Worm (Caenorhabditis elegans): ENCODE data around the gene ceh-43.

The ceh-43 gene

DNA sequence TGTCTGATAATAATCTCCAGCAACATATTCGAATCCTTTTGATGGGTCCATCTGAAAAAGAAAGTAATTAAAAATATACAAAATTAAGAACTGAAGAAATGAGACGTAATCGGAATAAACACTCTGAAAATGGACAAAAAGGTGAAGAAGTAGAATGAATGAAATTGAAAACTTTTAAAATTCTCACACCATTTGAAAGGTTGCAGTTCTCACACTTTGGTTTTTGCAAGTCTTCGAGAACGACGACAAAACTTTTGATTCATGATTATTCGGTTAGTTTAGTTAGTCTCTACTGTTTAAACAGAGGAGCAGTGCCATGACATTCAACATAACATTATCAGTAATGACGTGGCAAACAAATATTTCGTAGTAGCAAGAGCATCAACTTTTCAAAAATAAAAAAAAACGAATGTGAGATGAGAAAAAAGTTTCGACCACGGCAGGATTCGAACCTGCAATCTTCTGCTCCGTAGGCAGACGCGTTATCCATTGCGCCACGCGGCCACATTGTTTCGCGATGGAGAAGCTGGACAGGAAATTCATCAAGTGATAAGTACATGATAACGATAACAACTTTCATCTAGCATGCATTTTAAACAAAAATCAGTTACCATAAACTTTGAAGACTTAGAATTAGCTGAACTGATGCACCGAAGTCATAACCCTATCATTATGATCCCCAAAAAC, at the start of gene ceh-43:
Gene ceh-43, minus strand, starts transcription at position 51 of the 687 bp plus-strand sequence.
- no peak for TF ChIP-seq fkh-10 (GFP tag; optimal IDR thresholded peaks at IDR 0.05)
- TF ChIP-seq fos-1 (tag; optimal IDR thresholded peaks at IDR 0.05) = no peak
- peak; percentile 49 for TF ChIP-seq elt-2 (tag; optimal IDR thresholded peaks at IDR 0.05)

DNA sequence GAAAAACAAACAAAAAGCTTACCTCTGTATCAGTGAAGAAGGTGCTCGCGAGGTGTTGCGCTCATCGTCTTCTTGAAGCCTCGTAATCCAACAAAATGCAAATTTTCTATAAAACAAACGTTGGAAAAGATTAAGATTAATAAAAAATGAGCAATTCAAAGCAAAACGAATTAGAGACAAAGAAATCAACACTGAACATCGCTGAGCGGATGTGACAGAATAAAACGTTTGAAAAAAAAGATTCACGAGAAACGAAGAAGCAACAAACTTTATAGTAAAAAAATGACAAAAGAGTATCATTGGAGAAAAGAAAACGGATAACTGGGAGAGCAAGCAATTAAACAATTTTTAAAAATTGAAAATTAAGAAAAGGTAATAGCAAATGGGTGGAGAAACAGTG, 49.2 kb upstream of the ceh-43 start, which contains the start of the genes C07G2.5 and atf-7:
Gene C07G2.5, minus strand, starts transcription at position 101 of the 400 bp plus-strand sequence.
Gene atf-7, minus strand, starts transcription at position 108 of the 400 bp plus-strand sequence.
- TF ChIP-seq aly-2 (tag; optimal IDR thresholded peaks at IDR 0.05) = no peak
- no peak for TF ChIP-seq nhr-11 (tag; optimal IDR thresholded peaks at IDR 0.05)
- no peak for TF ChIP-seq pha-4 (tag; optimal IDR thresholded peaks at IDR 0.05)
- TF ChIP-seq unc-62 (GFP tag; optimal IDR thresholded peaks at IDR 0.05) = no peak
- no peak for TF ChIP-seq daf-12 (tag; optimal IDR thresholded peaks at IDR 0.05)
- no peak for TF ChIP-seq nhr-76 (tag; optimal IDR thresholded peaks at IDR 0.05)
- no peak for TF ChIP-seq snpc-4 (tag; optimal IDR thresholded peaks at IDR 0.05)
- TF ChIP-seq R02D3.7 (tag; optimal IDR thresholded peaks at IDR 0.05) = no peak
- no peak for TF ChIP-seq elt-3 (tag; optimal IDR thresholded peaks at IDR 0.05)
- TF ChIP-seq ztf-4 (tag; optimal IDR thresholded peaks at IDR 0.05) = no peak
- no peak for TF ChIP-seq unc-39 (tag; optimal IDR thresholded peaks at IDR 0.05)
- TF ChIP-seq ZK546.5 (tag; optimal IDR thresholded peaks at IDR 0.05) = no peak
- TF ChIP-seq mdl-1 (tag; optimal IDR thresholded peaks at IDR 0.05) = no peak
- no peak for TF ChIP-seq ztf-11 (tag; optimal IDR thresholded peaks at IDR 0.05)
- no peak for TF ChIP-seq ceh-28 (tag; optimal IDR thresholded peaks at IDR 0.05)
- no peak for TF ChIP-seq elt-2 (tag; optimal IDR thresholded peaks at IDR 0.05)
- no peak for TF ChIP-seq nhr-77 (tag; optimal IDR thresholded peaks at IDR 0.05)

DNA sequence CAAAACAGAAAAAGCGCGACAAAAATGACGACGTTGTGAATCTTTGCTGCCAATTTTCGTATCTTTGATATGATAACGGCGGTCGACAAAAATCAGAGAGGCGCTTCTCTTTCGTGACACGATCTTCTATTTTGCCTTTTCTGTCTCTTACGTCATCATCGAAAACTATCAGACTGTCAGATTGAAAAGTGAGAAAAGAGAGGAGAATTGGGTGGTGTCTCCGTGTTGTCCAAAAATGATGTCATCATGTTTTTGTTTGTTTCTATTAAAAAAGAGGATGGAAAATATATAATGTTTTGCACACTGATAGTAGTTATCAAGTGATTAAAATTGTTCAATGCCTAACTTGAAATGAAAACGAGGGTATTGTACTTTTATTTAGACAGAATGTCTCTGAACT, 46.3 kb upstream of the ceh-43 start:
- TF ChIP-seq elt-1 (tag; optimal IDR thresholded peaks at IDR 0.05) (no peak), skn-1 (tag; optimal IDR thresholded peaks at IDR 0.05) (no peak), ztf-11 (tag; optimal IDR thresholded peaks at IDR 0.05) (no peak), elt-2 (tag; optimal IDR thresholded peaks at IDR 0.05) (peak; percentile 91), lsy-12 (tag; optimal IDR thresholded peaks at IDR 0.05) (peak; percentile 15), elt-3 (tag; optimal IDR thresholded peaks at IDR 0.05) (peak; percentile 6 to 53 (median 38)), zag-1 (tag; optimal IDR thresholded peaks at IDR 0.05) (no peak), nhr-23 (tag; optimal IDR thresholded peaks at IDR 0.05) (peak; percentile 58), tbx-2 (tag; optimal IDR thresholded peaks at IDR 0.05) (no peak), nhr-25 (tag; optimal IDR thresholded peaks at IDR 0.05) (peak; percentile 19), jun-1 (tag; optimal IDR thresholded peaks at IDR 0.05) (peak; percentile 52), pqm-1 (tag; optimal IDR thresholded peaks at IDR 0.05) (peak; percentile 81), pha-4 (tag; optimal IDR thresholded peaks at IDR 0.05) (peak; percentile 4), mml-1 (tag; optimal IDR thresholded peaks at IDR 0.05) (no peak), aly-2 (tag; optimal IDR thresholded peaks at IDR 0.05) (no peak), mdl-1 (tag; optimal IDR thresholded peaks at IDR 0.05) (no peak), nhr-43 (tag; optimal IDR thresholded peaks at IDR 0.05; ENCODE audit: poor library complexity, severe bottlenecking) (peak; percentile 44), lin-39 (tag; optimal IDR thresholded peaks at IDR 0.05) (no peak), ceh-82 (tag; optimal IDR thresholded peaks at IDR 0.05) (no peak)

DNA sequence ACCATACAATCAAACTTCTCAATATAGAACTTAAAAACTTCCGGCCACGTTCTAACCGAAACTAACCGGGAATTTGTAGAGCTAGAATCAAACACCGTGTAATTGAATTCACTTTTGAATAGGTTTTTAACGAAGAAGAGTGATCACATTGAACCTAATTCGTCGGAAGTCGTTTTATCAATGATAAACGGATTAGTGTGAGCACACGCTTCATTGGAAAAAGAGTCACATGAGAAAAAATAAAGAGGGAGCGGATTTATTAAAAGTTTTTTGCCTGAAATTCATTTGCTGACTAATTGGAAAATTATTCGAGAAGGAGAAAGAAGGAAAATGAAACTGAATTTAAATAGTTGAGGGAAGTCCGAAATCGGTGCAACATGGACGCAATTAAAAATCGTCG, 45.9 kb upstream of the ceh-43 start:
- peak; percentile 18 for TF ChIP-seq nfya-1 (tag; optimal IDR thresholded peaks at IDR 0.05; ENCODE audit: insufficient read depth)
- TF ChIP-seq hmg-11 (tag; optimal IDR thresholded peaks at IDR 0.05) = no peak

- peak; percentile 77 for TF ChIP-seq elt-1 (tag; optimal IDR thresholded peaks at IDR 0.05)
- TF ChIP-seq egl-27 (tag; optimal IDR thresholded peaks at IDR 0.05) = no peak
- no peak for TF ChIP-seq lsy-12 (tag; optimal IDR thresholded peaks at IDR 0.05)
- TF ChIP-seq nhr-23 (tag; optimal IDR thresholded peaks at IDR 0.05) = peak; percentile 68
- no peak for TF ChIP-seq fos-1 (tag; optimal IDR thresholded peaks at IDR 0.05)
- no peak for TF ChIP-seq zag-1 (tag; optimal IDR thresholded peaks at IDR 0.05)
- no peak for TF ChIP-seq nhr-76 (tag; optimal IDR thresholded peaks at IDR 0.05)
- no peak for TF ChIP-seq fkh-2 (tag; optimal IDR thresholded peaks at IDR 0.05)
- no peak for TF ChIP-seq mdl-1 (tag; optimal IDR thresholded peaks at IDR 0.05)
- no peak for TF ChIP-seq ceh-9 (tag; optimal IDR thresholded peaks at IDR 0.05)
- peak; percentile 68 for TF ChIP-seq nhr-25 (tag; optimal IDR thresholded peaks at IDR 0.05)
- TF ChIP-seq nhr-43 (tag; optimal IDR thresholded peaks at IDR 0.05; ENCODE audit: poor library complexity, severe bottlenecking) = peak; percentile 46
- TF ChIP-seq pha-4 (tag; optimal IDR thresholded peaks at IDR 0.05) = no peak
Measured at ce11 chrIII:4495250-4495649, 45.5 kb upstream of the ceh-43 start.

Measured in whole organism, L3 larva.